Worm (Caenorhabditis elegans): ENCODE data around the gene lact-9.
"Not testable (repeated sequence)": the region's sequence is repeated elsewhere in the genome, so short reads cannot be mapped to it uniquely, and the experiment has no call there.

- not testable (repeated sequence) for TF ChIP-seq ztf-3 (GFP tag; optimal IDR thresholded peaks at IDR 0.05); zim-3 (tag; optimal IDR thresholded peaks at IDR 0.05); dpl-1 (GFP tag; optimal IDR thresholded peaks at IDR 0.05); F23B12.7 (tag; optimal IDR thresholded peaks at IDR 0.05; ENCODE audit: insufficient read depth); hmg-1.2 (GFP tag; IDR thresholded peaks at IDR 0.05); lir-1 (GFP tag; conservative IDR thresholded peaks at IDR 0.05); fkh-3 (tag; optimal IDR thresholded peaks at IDR 0.05); lin-35 (GFP tag; optimal IDR thresholded peaks at IDR 0.05); let-526 (GFP tag; IDR thresholded peaks at IDR 0.05); lin-40 (tag; optimal IDR thresholded peaks at IDR 0.05); nhr-90 (tag; optimal IDR thresholded peaks at IDR 0.05); hlh-26 (GFP tag; conservative IDR thresholded peaks at IDR 0.05)
- peak; percentile 58 for TF ChIP-seq snpc-1.1 (tag; optimal IDR thresholded peaks at IDR 0.05; ENCODE audit: insufficient read depth)
These were observed 29.0 kb upstream of the lact-9 start for ce11 chrIV:13814477-13814876.
